Fruit fly (Drosophila melanogaster) Kc167 (cell line): Measurements from ENCODE around the gene Cp16.

Experiments used
- Myc ChIP-seq: fragments of >200 bp; optimal IDR thresholded peaks from 2 replicates; lab custom pipeline; 2017; ENCODE audit warnings: missing external identifiers
- Sin3A ChIP-seq: fragments of >200 bp; optimal IDR thresholded peaks from 2 replicates; lab custom pipeline; 2018; ENCODE audit warnings: missing external identifiers
- h ChIP-seq: fragments of >200 bp; optimal IDR thresholded peaks from 3 replicates; lab custom pipeline; 2018; ENCODE audit warnings: missing external identifiers
- insv ChIP-seq: fragments of >200 bp; optimal IDR thresholded peaks from 3 replicates; lab custom pipeline; 2018; ENCODE audit warnings: missing external identifiers
- psq ChIP-seq: fragments of >200 bp; optimal IDR thresholded peaks from 2 replicates; lab custom pipeline; 2017; ENCODE audit warnings: missing external identifiers
- ttk ChIP-seq: sonication (Bioruptor generic); optimal IDR thresholded peaks from 2 replicates; lab custom pipeline; 2017; ENCODE audit warnings: missing external identifiers

The Cp16 gene

dm6 chr3L:8707821-8708220, 23.9 kb upstream of the Cp16 start:
- TF ChIP-seq Myc (lab: Kevin White, UChicago), result no peak
- no peak for TF ChIP-seq h
- no peak for TF ChIP-seq psq (lab: Kevin White, UChicago)
- TF ChIP-seq Sin3A, result no peak
- TF ChIP-seq insv (lab: Kevin White, UChicago), result no peak
- no peak for TF ChIP-seq ttk (lab: Kevin White, UChicago)

dm6 chr3L:8708856-8709255, 22.9 kb upstream of the Cp16 start:
- TF ChIP-seq h, result no peak
- no peak for TF ChIP-seq Myc (lab: Kevin White, UChicago)
- no peak for TF ChIP-seq psq (lab: Kevin White, UChicago)
- no peak for TF ChIP-seq ttk (lab: Kevin White, UChicago)
- TF ChIP-seq insv (lab: Kevin White, UChicago), result no peak
- no peak for TF ChIP-seq Sin3A

dm6 chr3L:8712913-8713312, 18.8 kb upstream of the Cp16 start:
- TF ChIP-seq insv (lab: Kevin White, UChicago) (no peak), Myc (lab: Kevin White, UChicago) (no peak)

DNA sequence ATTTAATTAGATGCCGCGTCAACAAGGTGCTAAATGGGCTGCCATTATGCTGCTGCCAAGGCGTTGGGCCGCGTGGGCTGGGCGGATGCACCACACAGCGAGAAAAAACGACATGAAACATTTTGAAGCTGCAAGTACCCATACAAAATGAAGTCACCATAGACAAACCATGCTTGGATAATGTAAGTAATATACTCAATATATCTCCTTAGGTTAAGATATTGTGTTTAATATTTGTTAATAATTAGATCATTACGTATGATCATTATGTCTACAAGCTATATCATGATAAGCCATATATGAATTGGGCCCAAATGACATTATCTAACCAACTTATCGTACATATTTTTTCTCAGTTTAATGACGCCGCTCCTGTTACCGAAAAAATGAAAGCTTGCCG, 15.7 kb upstream of the Cp16 start:
- TF ChIP-seq Sin3A (no peak), ttk (lab: Kevin White, UChicago) (no peak), insv (lab: Kevin White, UChicago) (no peak), psq (lab: Kevin White, UChicago) (no peak), Myc (lab: Kevin White, UChicago) (no peak), h (no peak)

DNA sequence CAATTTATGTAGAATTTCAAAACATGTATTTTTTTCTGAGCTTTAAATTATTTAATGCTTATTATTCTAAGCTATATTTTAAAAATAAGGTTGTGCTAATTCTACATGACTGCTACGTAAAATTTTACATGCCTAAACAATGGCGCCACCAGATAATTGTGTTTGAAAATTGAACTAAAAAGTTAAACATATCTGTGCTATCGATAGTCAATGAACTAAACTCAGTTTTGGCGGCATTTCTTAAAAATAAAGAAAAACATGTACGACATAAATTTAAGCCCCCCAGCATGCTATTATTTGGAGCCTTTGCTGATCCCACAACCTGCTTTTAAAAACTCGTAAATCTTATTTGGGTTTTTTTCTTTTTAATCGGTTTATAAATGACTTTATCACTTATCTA, 13.1 kb upstream of the Cp16 start:
- TF ChIP-seq h (no peak), ttk (lab: Kevin White, UChicago) (no peak), Myc (lab: Kevin White, UChicago) (no peak), psq (lab: Kevin White, UChicago) (no peak), insv (lab: Kevin White, UChicago) (no peak), Sin3A (no peak)

- TF ChIP-seq insv (lab: Kevin White, UChicago), result no peak
- no peak for TF ChIP-seq ttk (lab: Kevin White, UChicago)
- no peak for TF ChIP-seq Myc (lab: Kevin White, UChicago)
- no peak for TF ChIP-seq psq (lab: Kevin White, UChicago)
- no peak for TF ChIP-seq h
- TF ChIP-seq Sin3A, result no peak
Measured at dm6 chr3L:8719990-8720559, 11.7 kb upstream of the Cp16 start, which contains the start of gene SrpRbeta. SrpRbeta (minus strand) TSS chr3L:8720225.

DNA sequence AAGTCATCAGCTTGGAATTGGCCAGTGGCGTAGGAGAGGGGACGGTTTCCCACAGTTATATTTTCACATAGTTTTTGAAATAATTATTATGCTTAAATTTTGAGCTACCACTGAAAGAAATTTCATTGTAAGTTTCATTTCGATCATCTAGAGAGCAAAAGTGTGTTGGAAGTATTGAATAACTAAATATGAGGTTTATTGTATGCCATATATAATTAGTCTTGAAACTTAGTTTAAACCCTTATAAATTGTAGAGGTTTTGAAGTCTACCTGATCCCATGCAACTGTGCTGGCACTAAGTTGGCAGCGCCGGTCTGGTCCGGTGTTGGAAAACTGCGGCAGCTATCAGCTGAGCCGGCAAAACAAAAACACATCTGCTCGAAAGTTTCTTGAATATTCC, 10.6 kb upstream of the Cp16 start, which contains the start of the genes CG32022 and CG6511:
TSS of gene CG32022 (minus strand) at position 128 of the 400 bp plus-strand sequence.
TSS of gene CG6511 (plus strand) at position 180 of the 400 bp plus-strand sequence.
- no peak for TF ChIP-seq insv (lab: Kevin White, UChicago)
- TF ChIP-seq h, result no peak
- no peak for TF ChIP-seq Sin3A
- no peak for TF ChIP-seq Myc (lab: Kevin White, UChicago)
- no peak for TF ChIP-seq ttk (lab: Kevin White, UChicago)
- TF ChIP-seq psq (lab: Kevin White, UChicago), result no peak

DNA sequence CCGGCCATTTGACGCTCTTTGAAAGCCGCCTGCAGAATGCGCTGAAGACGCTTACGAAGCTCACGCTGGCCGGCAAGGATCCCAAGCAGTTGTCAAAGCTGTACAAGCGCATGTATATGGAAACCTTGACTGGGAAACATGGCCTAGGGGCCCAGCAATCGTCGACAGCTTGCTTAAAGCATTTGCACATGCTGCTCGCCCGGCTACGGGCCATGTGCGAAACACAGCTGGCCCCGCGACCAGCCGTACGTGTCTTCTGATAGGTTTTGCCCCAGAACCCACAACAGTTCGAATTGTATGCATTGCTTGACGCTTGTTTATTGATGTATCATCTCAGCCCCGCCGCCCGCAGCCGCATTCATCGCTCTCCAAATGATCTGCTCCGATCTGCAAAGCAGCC, 6.5 kb upstream of the Cp16 start:
- TF ChIP-seq Myc (lab: Kevin White, UChicago) (no peak), h (no peak), ttk (lab: Kevin White, UChicago) (no peak), Sin3A (no peak), psq (lab: Kevin White, UChicago) (no peak), insv (lab: Kevin White, UChicago) (no peak)

DNA sequence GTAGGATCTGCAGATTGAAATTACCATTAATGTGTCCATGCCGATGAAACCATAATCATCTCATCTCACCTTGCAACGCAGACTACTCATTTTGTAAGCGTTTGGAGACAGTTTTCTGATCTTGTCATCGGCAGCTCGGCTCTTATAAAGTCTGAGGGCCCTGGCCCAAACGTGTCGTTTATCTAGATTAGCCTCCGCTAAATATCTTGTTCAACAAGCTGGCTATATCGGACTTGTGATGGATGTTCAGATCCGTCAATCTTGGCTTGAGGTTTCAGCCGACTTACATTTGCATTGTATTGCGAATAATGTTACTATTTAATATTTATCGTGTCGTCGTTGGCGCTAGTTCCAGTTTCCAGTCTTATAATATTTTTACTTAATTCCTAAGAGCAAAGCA, 6.1 kb upstream of the Cp16 start, which contains the start of gene CG43965:
TSS of gene CG43965 (minus strand) at position 101 of the 400 bp plus-strand sequence.
- no peak for TF ChIP-seq ttk (lab: Kevin White, UChicago)
- no peak for TF ChIP-seq h
- TF ChIP-seq Sin3A, result no peak
- TF ChIP-seq insv (lab: Kevin White, UChicago), result no peak
- no peak for TF ChIP-seq Myc (lab: Kevin White, UChicago)
- no peak for TF ChIP-seq psq (lab: Kevin White, UChicago)

DNA sequence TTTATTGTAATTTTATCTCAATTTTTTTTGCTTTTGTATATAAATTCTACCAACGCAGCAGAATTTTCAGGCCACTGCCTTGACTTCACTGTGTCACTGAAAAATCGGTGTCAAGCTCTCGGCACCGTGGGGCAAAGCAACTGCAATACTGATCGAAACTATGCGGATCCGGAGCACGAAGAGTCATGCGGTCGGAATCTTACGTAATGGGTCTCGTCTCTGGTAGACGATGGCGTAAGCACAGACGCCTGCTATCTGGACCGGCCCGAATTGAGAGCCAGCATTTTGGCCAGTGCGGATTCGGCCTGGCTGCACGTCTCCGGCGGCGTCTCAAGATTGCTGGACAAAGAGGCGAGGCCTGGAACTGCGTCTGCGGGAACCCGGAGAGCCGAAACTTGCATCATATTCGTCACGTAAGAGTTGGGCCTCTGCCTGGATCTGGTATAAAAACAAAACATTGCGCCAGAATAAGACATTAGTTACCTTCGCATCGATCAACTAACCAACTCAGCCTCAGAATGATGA, 5.4 kb upstream of the Cp16 start, which contains the start of gene Cp18:
TSS of gene Cp18 (plus strand) at position 475 of the 525 bp plus-strand sequence.
- TF ChIP-seq Myc (lab: Kevin White, UChicago), result no peak
- TF ChIP-seq psq (lab: Kevin White, UChicago), result no peak
- no peak for TF ChIP-seq h
- TF ChIP-seq Sin3A, result no peak

DNA sequence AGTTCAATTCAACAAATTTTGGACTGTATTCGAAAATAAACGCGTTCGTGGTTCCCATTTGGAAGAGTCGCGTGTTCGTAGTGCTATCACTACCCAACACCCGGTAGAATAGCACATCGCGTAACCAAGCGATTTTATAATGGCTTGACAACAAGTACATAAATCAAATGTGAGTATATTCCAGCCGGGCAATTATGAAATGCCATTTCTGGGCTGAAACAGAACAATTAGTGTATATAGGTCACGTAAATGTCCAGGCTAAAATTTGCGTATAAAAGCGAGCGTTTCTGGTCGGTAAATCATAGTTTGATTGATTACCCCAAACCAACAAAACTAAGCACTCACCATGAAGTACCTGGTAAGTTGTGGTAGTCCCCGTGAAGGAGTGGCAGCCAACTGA, 3.6 kb upstream of the Cp16 start, which contains the start of gene Cp15:
TSS of gene Cp15 (plus strand) at position 301 of the 400 bp plus-strand sequence.
- no peak for TF ChIP-seq Myc (lab: Kevin White, UChicago)
- no peak for TF ChIP-seq insv (lab: Kevin White, UChicago)
- TF ChIP-seq h, result no peak
- TF ChIP-seq Sin3A, result no peak
- TF ChIP-seq psq (lab: Kevin White, UChicago), result no peak
- TF ChIP-seq ttk (lab: Kevin White, UChicago), result no peak

DNA sequence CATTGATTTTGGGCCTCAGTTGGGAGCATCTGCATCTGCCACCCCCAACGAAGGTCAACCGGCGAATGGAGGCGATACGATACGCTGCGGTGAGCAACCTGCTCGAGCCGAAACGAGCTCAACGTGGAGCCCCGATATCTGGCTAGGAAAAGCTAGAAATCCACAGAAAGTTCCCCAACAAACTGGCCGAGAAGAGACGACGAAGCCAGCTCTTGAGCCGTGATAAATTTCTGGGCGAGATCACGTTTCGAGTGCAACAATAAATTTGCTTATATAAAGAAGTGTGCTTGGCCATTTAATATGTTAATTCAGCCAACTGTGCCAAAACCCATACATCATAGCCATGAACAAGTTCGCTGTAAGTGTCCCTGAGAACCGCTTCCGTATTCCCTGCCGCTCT, 2.2 kb upstream of the Cp16 start, which contains the start of gene Cp19:
TSS of gene Cp19 (plus strand) at position 301 of the 400 bp plus-strand sequence.
- TF ChIP-seq psq (lab: Kevin White, UChicago) (no peak), insv (lab: Kevin White, UChicago) (no peak), Sin3A (no peak), ttk (lab: Kevin White, UChicago) (no peak), h (no peak), Myc (lab: Kevin White, UChicago) (no peak)
